Fruit fly (Drosophila melanogaster) whole organism, embryonic: ENCODE results near the gene Sec8.

ENCODE experiments used
- Antp ChIP-seq: fragments of 200-800 bp; sonication (Bioruptor generic); optimal IDR thresholded peaks from 3 replicates; lab custom pipeline; 2016; ENCODE audit warnings: missing biosample characterization, missing genetic modification characterization
- BtbVII ChIP-seq: fragments of 200-800 bp; sonication (Bioruptor generic); optimal IDR thresholded peaks from 3 replicates; lab custom pipeline; 2017; ENCODE audit warnings: missing biosample characterization, mild to moderate bottlenecking, missing genetic modification characterization
- C15 ChIP-seq: fragments of 200-800 bp; sonication (Bioruptor generic); IDR thresholded peaks from 3 replicates; pipeline ENCODE4 v1.3.6; 2022; ENCODE audit warnings: missing biosample characterization, missing genetic modification characterization
- CG10431 ChIP-seq: fragments of 200-800 bp; sonication (Bioruptor generic); optimal IDR thresholded peaks from 3 replicates; lab custom pipeline; 2018; ENCODE audit warnings: missing biosample characterization, mild to moderate bottlenecking, missing genetic modification characterization
- CG12769 ChIP-seq: fragments of 200-800 bp; sonication (Bioruptor generic); optimal IDR thresholded peaks from 2 replicates; lab custom pipeline; 2019; ENCODE audit warnings: missing biosample characterization, mild to moderate bottlenecking, missing genetic modification characterization, moderate library complexity
- CG17568 ChIP-seq: fragments of 200-800 bp; sonication (Bioruptor generic); optimal IDR thresholded peaks from 2 replicates; lab custom pipeline; 2018; ENCODE audit warnings: missing biosample characterization, mild to moderate bottlenecking, missing genetic modification characterization, moderate library complexity
- CG17612 ChIP-seq: fragments of 200-800 bp; sonication (Bioruptor generic); IDR thresholded peaks from 2 replicates; pipeline ENCODE4 v1.3.6; 2022; ENCODE audit warnings: missing biosample characterization, missing genetic modification characterization
- CG2875 ChIP-seq: fragments of 200-800 bp; sonication (Bioruptor generic); optimal IDR thresholded peaks from 2 replicates; lab custom pipeline; 2017; ENCODE audit warnings: missing biosample characterization, mild to moderate bottlenecking, missing genetic modification characterization, missing genetic modification reagents
- CG32532 ChIP-seq: fragments of 200-800 bp; sonication (Bioruptor generic); IDR thresholded peaks from 2 replicates; pipeline ENCODE4 v1.3.6; 2022; ENCODE audit warnings: missing biosample characterization, missing genetic modification characterization
- CG32772 ChIP-seq: fragments of 200-800 bp; sonication (Bioruptor generic); IDR thresholded peaks from 2 replicates; pipeline ENCODE4 v1.3.6; 2022; ENCODE audit warnings: missing biosample characterization, missing genetic modification characterization
- CG34422 ChIP-seq: fragments of 200-800 bp; sonication (Bioruptor generic); IDR thresholded peaks from 3 replicates; pipeline ENCODE4 v1.3.6; 2022; ENCODE audit warnings: missing biosample characterization, missing genetic modification characterization
- CG4854 ChIP-seq: fragments of 200-800 bp; sonication (Bioruptor generic); optimal IDR thresholded peaks from 2 replicates; lab custom pipeline; 2016; ENCODE audit warnings: missing biosample characterization, missing genetic modification characterization, inconsistent platforms
- CG6765 ChIP-seq: fragments of 200-800 bp; sonication (Bioruptor generic); optimal IDR thresholded peaks from 3 replicates; lab custom pipeline; 2017; ENCODE audit warnings: missing biosample characterization, mild to moderate bottlenecking, missing genetic modification characterization
- CG7271 ChIP-seq: fragments of 200-800 bp; sonication (Bioruptor generic); optimal IDR thresholded peaks from 2 replicates; lab custom pipeline; 2018; ENCODE audit warnings: missing biosample characterization, mild to moderate bottlenecking, missing genetic modification characterization, moderate library complexity
- CG7963 ChIP-seq: fragments of 200-800 bp; sonication (Bioruptor generic); IDR thresholded peaks from 3 replicates; pipeline ENCODE4 v1.3.6; 2022; ENCODE audit warnings: missing biosample characterization, missing genetic modification characterization; ENCODE audit not compliant: partially characterized antibody
- CG8944 ChIP-seq: fragments of 200-800 bp; sonication (Bioruptor generic); optimal IDR thresholded peaks from 3 replicates; lab custom pipeline; 2016; ENCODE audit warnings: missing biosample characterization, missing genetic modification characterization
- CG9437 ChIP-seq: fragments of 200-800 bp; sonication (Bioruptor generic); optimal IDR thresholded peaks from 2 replicates; lab custom pipeline; 2018; ENCODE audit warnings: missing biosample characterization, mild to moderate bottlenecking, missing genetic modification characterization
- CrebB ChIP-seq: fragments of 200-800 bp; sonication (Bioruptor generic); optimal IDR thresholded peaks from 3 replicates; lab custom pipeline; 2018; ENCODE audit warnings: missing biosample characterization, mild to moderate bottlenecking, missing genetic modification characterization
- Dad ChIP-seq: fragments of 200-800 bp; sonication (Bioruptor generic); optimal IDR thresholded peaks from 3 replicates; lab custom pipeline; 2016; ENCODE audit warnings: missing biosample characterization, missing genetic modification characterization
- Doc2 ChIP-seq: fragments of 200-800 bp; sonication (Bioruptor generic); IDR thresholded peaks from 2 replicates; pipeline ENCODE4 v1.3.6; 2022; ENCODE audit warnings: missing biosample characterization, missing genetic modification characterization
- Gug ChIP-seq: fragments of 200-800 bp; sonication (Bioruptor generic); IDR thresholded peaks from 4 replicates; pipeline ENCODE4 v1.3.6; 2022; ENCODE audit warnings: missing biosample characterization, missing genetic modification characterization
- HLH3B ChIP-seq: fragments of 200-800 bp; sonication (Bioruptor generic); IDR thresholded peaks from 2 replicates; pipeline ENCODE4 v1.3.6; 2022; ENCODE audit warnings: missing biosample characterization, missing genetic modification characterization
- Lim3 ChIP-seq: fragments of 200-800 bp; sonication (Bioruptor generic); IDR thresholded peaks from 2 replicates; pipeline ENCODE4 v1.3.6; 2022; ENCODE audit warnings: missing biosample characterization, missing genetic modification characterization
- MESR4 ChIP-seq: fragments of 200-800 bp; sonication (Bioruptor generic); optimal IDR thresholded peaks from 2 replicates; lab custom pipeline; 2018; ENCODE audit warnings: missing biosample characterization, mild to moderate bottlenecking, missing genetic modification characterization, moderate library complexity
- Opbp ChIP-seq: fragments of 200-800 bp; sonication (Bioruptor generic); IDR thresholded peaks from 3 replicates; pipeline ENCODE4 v1.3.6; 2022; ENCODE audit warnings: missing biosample characterization, missing genetic modification characterization; ENCODE audit not compliant: partially characterized antibody
- Spps ChIP-seq: fragments of 200-800 bp; sonication (Bioruptor generic); optimal IDR thresholded peaks from 2 replicates; lab custom pipeline; 2018; ENCODE audit warnings: missing biosample characterization, mild to moderate bottlenecking, missing genetic modification characterization
- Sry-β ChIP-seq: fragments of 200-800 bp; sonication (Bioruptor generic); optimal IDR thresholded peaks from 2 replicates; lab custom pipeline; 2018; ENCODE audit warnings: missing biosample characterization, mild to moderate bottlenecking, missing genetic modification characterization, moderate library complexity
- TFAM ChIP-seq: fragments of 200-800 bp; sonication (Bioruptor generic); optimal IDR thresholded peaks from 2 replicates; lab custom pipeline; 2017; ENCODE audit warnings: missing biosample characterization, missing genetic modification characterization, inconsistent platforms
- cad ChIP-seq: fragments of >200 bp; optimal IDR thresholded peaks from 2 replicates; lab custom pipeline; 2017; ENCODE audit warnings: missing biosample characterization, missing genetic modification characterization
- cato ChIP-seq: fragments of 200-800 bp; sonication (Bioruptor generic); optimal IDR thresholded peaks from 2 replicates; lab custom pipeline; 2016; ENCODE audit warnings: missing biosample characterization, missing genetic modification characterization, borderline replicate concordance
- chif ChIP-seq, 2 experiments: fragments of 200-800 bp; sonication (Bioruptor generic); optimal IDR thresholded peaks; 3 replicates each; lab custom pipeline; 2016; ENCODE audit warnings: missing biosample characterization in 2 of 2, missing genetic modification characterization in 2 of 2
- croc ChIP-seq: fragments of 200-800 bp; sonication (Bioruptor generic); conservative IDR thresholded peaks from 3 replicates; pipeline ENCODE4 v1.3.6; 2022; ENCODE audit warnings: missing biosample characterization, missing genetic modification characterization
- ewg ChIP-seq: fragments of 200-800 bp; sonication (Bioruptor generic); optimal IDR thresholded peaks from 3 replicates; lab custom pipeline; 2017; ENCODE audit warnings: mild to moderate bottlenecking, missing biosample characterization, missing genetic modification reagents, missing genetic modification characterization
- gcm ChIP-seq: fragments of 200-800 bp; sonication (Bioruptor generic); optimal IDR thresholded peaks from 2 replicates; lab custom pipeline; 2019; ENCODE audit warnings: missing biosample characterization, mild to moderate bottlenecking, missing genetic modification characterization, moderate library complexity
- grau ChIP-seq: fragments of 200-800 bp; optimal IDR thresholded peaks from 3 replicates; lab custom pipeline; 2019; ENCODE audit warnings: missing biosample characterization, mild to moderate bottlenecking, missing genetic modification characterization, moderate library complexity
- ken ChIP-seq: fragments of 200-800 bp; sonication (Bioruptor generic); IDR thresholded peaks from 3 replicates; pipeline ENCODE4 v1.3.6; 2022; ENCODE audit warnings: missing biosample characterization, missing genetic modification characterization
- knrl ChIP-seq: fragments of 200-800 bp; sonication (Bioruptor generic); IDR thresholded peaks from 3 replicates; pipeline ENCODE4 v1.3.6; 2022; ENCODE audit warnings: missing biosample characterization, missing genetic modification characterization; ENCODE audit not compliant: partially characterized antibody
- luna ChIP-seq: fragments of 200-800 bp; sonication (Bioruptor generic); optimal IDR thresholded peaks from 2 replicates; lab custom pipeline; 2016; ENCODE audit warnings: missing biosample characterization, missing genetic modification characterization
- maf-S ChIP-seq: fragments of 200-800 bp; sonication (Bioruptor generic); optimal IDR thresholded peaks from 2 replicates; lab custom pipeline; 2016; ENCODE audit warnings: missing biosample characterization, missing genetic modification characterization
- odd ChIP-seq: fragments of 200-800 bp; sonication (Bioruptor generic); optimal IDR thresholded peaks from 2 replicates; lab custom pipeline; 2017; ENCODE audit warnings: missing biosample characterization, mild to moderate bottlenecking, missing genetic modification characterization
- pb ChIP-seq: fragments of 200-800 bp; sonication (Bioruptor generic); optimal IDR thresholded peaks from 3 replicates; lab custom pipeline; 2016; ENCODE audit warnings: missing biosample characterization, missing genetic modification characterization
- pho ChIP-seq: fragments of 200-800 bp; sonication (Bioruptor generic); optimal IDR thresholded peaks from 2 replicates; lab custom pipeline; 2016; ENCODE audit warnings: missing biosample characterization, missing genetic modification characterization
- repo ChIP-seq: fragments of 200-800 bp; sonication (Bioruptor generic); optimal IDR thresholded peaks from 2 replicates; lab custom pipeline; 2016; ENCODE audit warnings: missing biosample characterization, missing genetic modification characterization
- sim ChIP-seq: fragments of 200-800 bp; sonication (Bioruptor generic); IDR thresholded peaks from 2 replicates; pipeline ENCODE4 v1.3.6; 2022; ENCODE audit warnings: missing biosample characterization, missing genetic modification characterization
- sima ChIP-seq: fragments of 200-800 bp; sonication (Bioruptor generic); optimal IDR thresholded peaks from 2 replicates; lab custom pipeline; 2016; ENCODE audit warnings: missing biosample characterization, missing genetic modification characterization
- slbo ChIP-seq: fragments of 200-800 bp; sonication (Bioruptor generic); IDR thresholded peaks from 2 replicates; pipeline ENCODE4 v1.3.6; 2022; ENCODE audit warnings: missing biosample characterization, missing genetic modification characterization
- sob ChIP-seq: fragments of 200-800 bp; sonication (Bioruptor generic); IDR thresholded peaks from 2 replicates; pipeline ENCODE4 v1.3.6; 2022; ENCODE audit warnings: missing biosample characterization, missing genetic modification characterization
- sr ChIP-seq: fragments of 200-800 bp; sonication (Bioruptor generic); IDR thresholded peaks from 3 replicates; pipeline ENCODE4 v1.3.6; 2022; ENCODE audit warnings: missing biosample characterization, missing genetic modification characterization
- tin ChIP-seq: fragments of 200-800 bp; sonication (Bioruptor generic); optimal IDR thresholded peaks from 3 replicates; lab custom pipeline; 2016; ENCODE audit warnings: missing biosample characterization, missing genetic modification characterization

Sec8 gene

dm6 chr3R:5789025-5789953, 30.5 kb upstream of the Sec8 start, which contains the start of the genes Hat1 and Rpn5 (continued):
- peak; percentile 90 for TF ChIP-seq Sry-β (GFP tag; lab: Kevin White, UChicago)
- peak; percentile 60 for TF ChIP-seq CG32772
- peak; percentile 80 for TF ChIP-seq luna
- TF ChIP-seq repo (GFP tag; lab: Kevin White, UChicago), result peak; percentile 76
- TF ChIP-seq Doc2 (GFP tag; lab: Robert Waterston, UW), result no peak
- TF ChIP-seq C15, result no peak
- peak; percentile 80 for TF ChIP-seq CG4854
- no peak for TF ChIP-seq CG17568 (GFP tag; lab: Kevin White, UChicago)
- no peak for TF ChIP-seq CG12769
- TF ChIP-seq BtbVII (GFP tag; lab: Kevin White, UChicago), result peak; percentile 60
- TF ChIP-seq pb (GFP tag; lab: Kevin White, UChicago), result peak; percentile 78
- TF ChIP-seq slbo (GFP tag; lab: Robert Waterston, UW), result peak; percentile 78
- TF ChIP-seq Opbp (GFP tag; lab: Robert Waterston, UW), result peak; percentile 98
- peak; percentile 88 for TF ChIP-seq tin (GFP tag; lab: Kevin White, UChicago)
- TF ChIP-seq CrebB (tag; lab: Kevin White, UChicago), result peak; percentile 1
- TF ChIP-seq chif (GFP tag; optimal IDR thresholded peaks at IDR 0.05; lab: Kevin White, UChicago), result peak; percentile 89 to 90
- TF ChIP-seq knrl (GFP tag; lab: Robert Waterston, UW), result peak; percentile 84
- peak; percentile 0 for TF ChIP-seq gcm (GFP tag; lab: Kevin White, UChicago)
- no peak for TF ChIP-seq sr (GFP tag; lab: Robert Waterston, UW)
- TF ChIP-seq maf-S (GFP tag; lab: Kevin White, UChicago), result peak; percentile 88
- peak; percentile 67 for TF ChIP-seq grau
- peak; percentile 48 for TF ChIP-seq CG10431 (GFP tag; lab: Kevin White, UChicago)
- peak; percentile 87 for TF ChIP-seq CG9437 (GFP tag; lab: Kevin White, UChicago)
- TF ChIP-seq CG32532 (GFP tag; lab: Robert Waterston, UW), result peak; percentile 77
- TF ChIP-seq Spps (tag; lab: Kevin White, UChicago), result peak; percentile 24
- no peak for TF ChIP-seq sim
- peak; percentile 76 for TF ChIP-seq cato (GFP tag; lab: Kevin White, UChicago)
- TF ChIP-seq CG34422, result peak; percentile 36; the same call in 2 of the 3 replicates
- TF ChIP-seq CG7963 (GFP tag; lab: Robert Waterston, UW), result peak; percentile 56; the same call in 2 of the 3 replicates
- peak; percentile 88 for TF ChIP-seq Dad
- TF ChIP-seq odd (GFP tag; lab: Kevin White, UChicago), result peak; percentile 44
- TF ChIP-seq Lim3 (GFP tag; lab: Robert Waterston, UW), result no peak
- no peak for TF ChIP-seq CG7271 (tag; lab: Kevin White, UChicago)
- peak; percentile 85 for TF ChIP-seq CG8944 (GFP tag; lab: Kevin White, UChicago)
- peak; percentile 6; the same call in 1 of the 2 replicates for TF ChIP-seq HLH3B (GFP tag; lab: Robert Waterston, UW)
- peak; percentile 21; the same call in 1 of the 3 replicates for TF ChIP-seq croc (GFP tag; lab: Robert Waterston, UW)
- peak; percentile 49 for TF ChIP-seq CG6765 (GFP tag; lab: Kevin White, UChicago)
- peak; percentile 35 for TF ChIP-seq MESR4 (GFP tag; lab: Kevin White, UChicago)
- TF ChIP-seq TFAM (GFP tag; lab: Kevin White, UChicago), result peak; percentile 22
- peak; percentile 74 for TF ChIP-seq sob (GFP tag; lab: Robert Waterston, UW)
- peak; percentile 67 for TF ChIP-seq ewg (GFP tag; lab: Kevin White, UChicago)
- TF ChIP-seq ken (GFP tag; lab: Robert Waterston, UW), result 0 out of 3 replicates have a peak, but pooled peaks have one; percentile 60
- peak; percentile 91 for TF ChIP-seq Antp (GFP tag; lab: Kevin White, UChicago)
- no peak for TF ChIP-seq CG17612
- no peak for TF ChIP-seq cad
- peak; percentile 61; the same call in 3 of the 4 replicates for TF ChIP-seq Gug
- TF ChIP-seq pho (GFP tag; lab: Kevin White, UChicago), result peak; percentile 95
- TF ChIP-seq CG2875 (GFP tag; lab: Kevin White, UChicago), result peak; percentile 35
- peak; percentile 71 for TF ChIP-seq sima (GFP tag; lab: Kevin White, UChicago)
